Fruit fly (Drosophila melanogaster): ENCODE data around the gene Gr10b.
A peak's percentile ranks its signal among the peaks of the same experiment; 100 is the strongest.

Gene Gr10b

DNA sequence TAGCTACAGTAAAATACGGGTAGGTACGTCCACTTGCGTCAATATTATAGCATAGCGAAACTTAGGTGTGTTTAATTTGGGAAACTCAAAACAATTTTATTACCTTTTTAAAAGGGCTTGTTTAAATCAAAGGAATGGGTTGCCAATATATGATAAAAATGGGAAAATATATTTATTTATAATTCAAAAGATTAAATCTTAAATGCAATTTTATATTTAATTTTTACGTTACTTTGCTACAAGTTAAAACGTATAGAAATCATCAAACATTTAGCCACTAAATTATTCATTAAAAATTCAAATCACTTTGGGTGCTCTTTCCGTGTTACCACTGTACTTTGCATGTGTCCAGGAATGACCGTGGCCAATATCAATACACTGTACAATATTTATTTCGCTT, 28.0 kb upstream of the Gr10b start (continued):
- TF ChIP-seq Blimp-1 (GFP tag; optimal IDR thresholded peaks at IDR 0.05) (peak; percentile 8), slp2 (GFP tag; optimal IDR thresholded peaks at IDR 0.05) (no peak), HLH4C (GFP tag; IDR thresholded peaks at IDR 0.05; ENCODE audit: partially characterized antibody) (no peak), sima (GFP tag; optimal IDR thresholded peaks at IDR 0.05) (no peak), wek (GFP tag; optimal IDR thresholded peaks at IDR 0.05) (no peak), H15 (GFP tag; IDR thresholded peaks at IDR 0.05) (no peak), pita (GFP tag; optimal IDR thresholded peaks at IDR 0.05) (no peak), Meics (GFP tag; optimal IDR thresholded peaks at IDR 0.05) (peak; percentile 58), B-H1 (GFP tag; IDR thresholded peaks at IDR 0.05) (no peak), Hmr (GFP tag; optimal IDR thresholded peaks at IDR 0.05) (peak; percentile 53), CG18619 (GFP tag; optimal IDR thresholded peaks at IDR 0.05) (peak; percentile 14), CG10366 (GFP tag; IDR thresholded peaks at IDR 0.05) (no peak), grau (tag; optimal IDR thresholded peaks at IDR 0.05) (peak; percentile 85), jumu (GFP tag; optimal IDR thresholded peaks at IDR 0.05) (no peak), psq (GFP tag; optimal IDR thresholded peaks at IDR 0.05) (no peak), CG9797 (GFP tag; optimal IDR thresholded peaks at IDR 0.05) (no peak), CG3995 (GFP tag; optimal IDR thresholded peaks at IDR 0.05) (no peak), tap (tag; optimal IDR thresholded peaks at IDR 0.05) (peak; percentile 27), slbo (GFP tag; IDR thresholded peaks at IDR 0.05) (peak; percentile 28; the same call in 1 of the 2 replicates), row (GFP tag; IDR thresholded peaks at IDR 0.05) (peak; percentile 58), CG4730 (GFP tag; IDR thresholded peaks at IDR 0.05) (no peak), ATbp (GFP tag; optimal IDR thresholded peaks at IDR 0.05) (no peak), CG10147 (GFP tag; optimal IDR thresholded peaks at IDR 0.05) (peak; percentile 32), CG9817 (tag; optimal IDR thresholded peaks at IDR 0.05) (no peak), CG11398 (GFP tag; optimal IDR thresholded peaks at IDR 0.05) (no peak), mam (GFP tag; optimal IDR thresholded peaks at IDR 0.05) (no peak), crol (GFP tag; IDR thresholded peaks at IDR 0.05) (no peak), dysf (GFP tag; IDR thresholded peaks at IDR 0.05) (peak; percentile 55; the same call in 2 of the 3 replicates), en (GFP tag; optimal IDR thresholded peaks at IDR 0.05) (no peak), tin (GFP tag; optimal IDR thresholded peaks at IDR 0.05) (no peak), BtbVII (GFP tag; optimal IDR thresholded peaks at IDR 0.05) (peak; percentile 11), BEAF-32 (GFP tag; optimal IDR thresholded peaks at IDR 0.05) (no peak), CG5953 (GFP tag; IDR thresholded peaks at IDR 0.05) (no peak), Rx (GFP tag; IDR thresholded peaks at IDR 0.05) (no peak), Pdp1 (GFP tag; optimal IDR thresholded peaks at IDR 0.05) (no peak), nmo (GFP tag; optimal IDR thresholded peaks at IDR 0.05) (peak; percentile 20), CG11085 (GFP tag; IDR thresholded peaks at IDR 0.05) (no peak), insv (GFP tag; optimal IDR thresholded peaks at IDR 0.05) (no peak), Lhr (GFP tag; optimal IDR thresholded peaks at IDR 0.05) (no peak), ac (GFP tag; optimal IDR thresholded peaks at IDR 0.05) (no peak), Doc3 (GFP tag; IDR thresholded peaks at IDR 0.05; ENCODE audit: partially characterized antibody) (no peak), CG2889 (GFP tag; IDR thresholded peaks at IDR 0.05) (no peak), CG3281 (GFP tag; optimal IDR thresholded peaks at IDR 0.05) (peak; percentile 55), CG31441 (GFP tag; IDR thresholded peaks at IDR 0.05) (0 out of 2 replicates have a peak, but pooled peaks have one; percentile 35), cad (GFP tag; optimal IDR thresholded peaks at IDR 0.05) (no peak), CG1792 (GFP tag; optimal IDR thresholded peaks at IDR 0.05) (no peak), sisA (GFP tag; IDR thresholded peaks at IDR 0.05) (no peak), pzg (GFP tag; optimal IDR thresholded peaks at IDR 0.05) (no peak), Ptx1 (GFP tag; IDR thresholded peaks at IDR 0.05) (peak; percentile 40; the same call in 1 of the 2 replicates), Eip74EF (GFP tag; optimal IDR thresholded peaks at IDR 0.05) (no peak), Rfx (GFP tag; IDR thresholded peaks at IDR 0.05) (0 out of 2 replicates have a peak, but pooled peaks have one; percentile 21)
